Worm (Caenorhabditis elegans): ENCODE data around the gene ztf-13.

Gene ztf-13

DNA sequence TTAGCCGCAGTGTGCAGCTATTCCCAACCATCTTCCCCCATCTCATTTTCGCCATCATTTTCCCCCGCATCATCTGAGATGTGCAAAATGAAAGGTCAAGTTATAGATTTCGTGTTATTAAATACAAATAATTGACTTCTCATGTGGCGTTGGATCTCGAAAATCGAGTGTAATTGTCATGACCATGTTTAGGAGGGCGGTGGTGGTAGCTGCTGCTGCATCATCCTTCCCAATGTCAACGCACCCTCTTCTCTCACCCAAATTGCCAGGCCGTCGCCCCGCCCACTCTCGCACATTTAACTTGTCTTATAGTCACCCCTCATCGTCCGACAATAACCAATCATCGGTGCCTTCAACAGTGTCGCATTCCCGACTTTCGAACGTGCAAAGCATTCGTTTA, 38.7 kb downstream of the ztf-13 start, which contains the start of gene ceh-30:
Gene ceh-30 (plus strand): TSS at position 301 of the 400 bp plus-strand sequence.
- TF ChIP-seq hlh-30 (tag; optimal IDR thresholded peaks at IDR 0.05; ENCODE audit: insufficient read depth), result no peak
- TF ChIP-seq set-16 (GFP tag; IDR thresholded peaks at IDR 0.05), result peak; percentile 29; the same call in 1 of the 2 replicates

ce11 chrX:3061698-3062097, 40.3 kb downstream of the ztf-13 start:
- no peak for TF ChIP-seq lin-1 (GFP tag; IDR thresholded peaks at IDR 0.05)
- no peak for TF ChIP-seq nhr-28 (tag; optimal IDR thresholded peaks at IDR 0.05)
- no peak for TF ChIP-seq nhr-6 (tag; optimal IDR thresholded peaks at IDR 0.05)
- no peak for TF ChIP-seq dmd-8 (GFP tag; IDR thresholded peaks at IDR 0.05)
- no peak for TF ChIP-seq nhr-41 (GFP tag; IDR thresholded peaks at IDR 0.05)
- no peak for TF ChIP-seq ceh-28 (tag; optimal IDR thresholded peaks at IDR 0.05)
- no peak for TF ChIP-seq D1046.2 (GFP tag; IDR thresholded peaks at IDR 0.05)
- no peak for TF ChIP-seq nhr-111 (GFP tag; optimal IDR thresholded peaks at IDR 0.05)
- no peak for TF ChIP-seq ceh-20 (GFP tag; IDR thresholded peaks at IDR 0.05)
- no peak for TF ChIP-seq ceh-32 (tag; optimal IDR thresholded peaks at IDR 0.05; ENCODE audit: poor library complexity)
- no peak for TF ChIP-seq R02D3.7 (tag; optimal IDR thresholded peaks at IDR 0.05)
- TF ChIP-seq egl-43 (GFP tag; IDR thresholded peaks at IDR 0.05), result no peak
- TF ChIP-seq dmd-9 (GFP tag; IDR thresholded peaks at IDR 0.05), result no peak
- no peak for TF ChIP-seq saeg-2 (GFP tag; IDR thresholded peaks at IDR 0.05)
- no peak for TF ChIP-seq fos-1 (tag; optimal IDR thresholded peaks at IDR 0.05)
- no peak for TF ChIP-seq php-3 (GFP tag; IDR thresholded peaks at IDR 0.05)
- no peak for TF ChIP-seq daf-8 (GFP tag; IDR thresholded peaks at IDR 0.05)

DNA sequence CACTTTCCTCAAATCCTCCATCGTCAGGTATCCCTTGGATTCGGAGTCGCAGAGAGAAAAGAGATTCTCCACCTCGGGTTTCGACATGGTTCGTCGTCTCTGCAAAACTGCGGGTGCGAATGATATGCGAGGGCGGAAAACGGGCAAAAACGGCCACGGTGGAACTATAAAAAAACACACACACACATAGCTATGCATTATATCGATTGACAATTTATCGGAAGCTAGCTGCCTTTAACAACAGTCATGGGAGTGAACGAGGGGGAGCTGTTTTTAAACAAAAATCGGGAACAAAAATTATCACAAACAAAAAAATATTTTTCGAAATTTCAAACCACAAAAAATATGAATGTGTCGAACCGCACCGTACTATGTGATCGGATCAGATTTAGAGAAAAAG, 42.7 kb downstream of the ztf-13 start, which contains the start of gene rsef-1:
Gene rsef-1 (minus strand): TSS at position 101 of the 400 bp plus-strand sequence.
- TF ChIP-seq R02D3.7 (tag; optimal IDR thresholded peaks at IDR 0.05) (no peak), daf-19 (GFP tag; conservative IDR thresholded peaks at IDR 0.05) (no peak), set-16 (GFP tag; IDR thresholded peaks at IDR 0.05) (no peak), nhr-25 (tag; optimal IDR thresholded peaks at IDR 0.05; ENCODE audit: borderline replicate concordance, insufficient read depth) (no peak), lin-39 (tag; optimal IDR thresholded peaks at IDR 0.05) (no peak), unc-39 (tag; optimal IDR thresholded peaks at IDR 0.05) (no peak), nhr-11 (tag; optimal IDR thresholded peaks at IDR 0.05) (no peak), jun-1 (tag; optimal IDR thresholded peaks at IDR 0.05) (no peak), nhr-28 (tag; optimal IDR thresholded peaks at IDR 0.05) (no peak), attf-4 (tag; optimal IDR thresholded peaks at IDR 0.05) (no peak), zag-1 (tag; optimal IDR thresholded peaks at IDR 0.05) (no peak), lin-38 (GFP tag; IDR thresholded peaks at IDR 0.05) (no peak), gei-8 (GFP tag; optimal IDR thresholded peaks at IDR 0.05) (no peak), nhr-237 (tag; optimal IDR thresholded peaks at IDR 0.05) (no peak), zip-2 (tag; optimal IDR thresholded peaks at IDR 0.05) (no peak), fkh-10 (GFP tag; optimal IDR thresholded peaks at IDR 0.05) (no peak), nhr-42 (GFP tag; IDR thresholded peaks at IDR 0.05) (no peak), hmg-1.1 (GFP tag; IDR thresholded peaks at IDR 0.05) (no peak), dve-1 (tag; optimal IDR thresholded peaks at IDR 0.05; ENCODE audit: insufficient read depth) (no peak), lim-7 (GFP tag; IDR thresholded peaks at IDR 0.05) (no peak)

- TF ChIP-seq ceh-28 (tag; optimal IDR thresholded peaks at IDR 0.05), result no peak
- TF ChIP-seq F44E2.7 (GFP tag; IDR thresholded peaks at IDR 0.05), result no peak
- TF ChIP-seq set-16 (GFP tag; IDR thresholded peaks at IDR 0.05), result peak; percentile 46; the same call in 1 of the 2 replicates
- TF ChIP-seq snpc-1.2 (GFP tag; IDR thresholded peaks at IDR 0.05), result 0 out of 2 replicates have a peak, but pooled peaks have one; percentile 25
- no peak for TF ChIP-seq tag-97 (GFP tag; IDR thresholded peaks at IDR 0.05)
- TF ChIP-seq ama-1 (optimal IDR thresholded peaks at IDR 0.05), result no peak
- no peak for TF ChIP-seq nhr-10 (tag; optimal IDR thresholded peaks at IDR 0.05)
- no peak for TF ChIP-seq spr-1 (tag; optimal IDR thresholded peaks at IDR 0.05)
- no peak for TF ChIP-seq skn-1 (tag; optimal IDR thresholded peaks at IDR 0.05)
- TF ChIP-seq mes-2 (tag; optimal IDR thresholded peaks at IDR 0.05; ENCODE audit: poor library complexity, severe bottlenecking), result no peak
- no peak for TF ChIP-seq F49E8.2 (tag; optimal IDR thresholded peaks at IDR 0.05; ENCODE audit: borderline replicate concordance)
These were observed 44.3 kb downstream of the ztf-13 start for ce11 chrX:3057656-3058055.
